Worm (Caenorhabditis elegans): ENCODE data around the gene F53C11.1.

DNA sequence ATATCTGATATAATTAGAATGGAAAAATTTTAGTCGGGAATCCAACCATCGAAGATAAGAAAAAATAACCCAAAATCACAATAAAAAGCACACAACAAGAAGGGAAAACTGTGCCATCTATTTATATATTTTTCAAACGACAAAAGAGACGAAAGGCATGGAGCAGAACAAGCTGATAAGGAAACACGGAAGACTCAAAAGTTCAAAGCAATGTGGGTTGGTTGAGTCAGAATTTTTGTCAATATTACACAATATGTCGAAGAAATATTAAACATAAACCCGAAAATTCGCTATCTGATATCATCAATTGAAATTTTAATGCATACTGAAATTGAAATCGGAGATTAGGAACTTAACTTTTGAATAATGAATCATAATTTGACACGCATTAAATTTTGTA lies 30.7 kb upstream of the F53C11.1 start, which contains the start of gene F35E12.9:
- TF ChIP-seq dao-5 (tag; optimal IDR thresholded peaks at IDR 0.05) (no peak), W03F9.2 (tag; optimal IDR thresholded peaks at IDR 0.05) (no peak), him-1 (tag; optimal IDR thresholded peaks at IDR 0.05) (no peak)
